Fruit fly (Drosophila melanogaster): Measurements from ENCODE around the gene stg1.

stg1 gene

DNA sequence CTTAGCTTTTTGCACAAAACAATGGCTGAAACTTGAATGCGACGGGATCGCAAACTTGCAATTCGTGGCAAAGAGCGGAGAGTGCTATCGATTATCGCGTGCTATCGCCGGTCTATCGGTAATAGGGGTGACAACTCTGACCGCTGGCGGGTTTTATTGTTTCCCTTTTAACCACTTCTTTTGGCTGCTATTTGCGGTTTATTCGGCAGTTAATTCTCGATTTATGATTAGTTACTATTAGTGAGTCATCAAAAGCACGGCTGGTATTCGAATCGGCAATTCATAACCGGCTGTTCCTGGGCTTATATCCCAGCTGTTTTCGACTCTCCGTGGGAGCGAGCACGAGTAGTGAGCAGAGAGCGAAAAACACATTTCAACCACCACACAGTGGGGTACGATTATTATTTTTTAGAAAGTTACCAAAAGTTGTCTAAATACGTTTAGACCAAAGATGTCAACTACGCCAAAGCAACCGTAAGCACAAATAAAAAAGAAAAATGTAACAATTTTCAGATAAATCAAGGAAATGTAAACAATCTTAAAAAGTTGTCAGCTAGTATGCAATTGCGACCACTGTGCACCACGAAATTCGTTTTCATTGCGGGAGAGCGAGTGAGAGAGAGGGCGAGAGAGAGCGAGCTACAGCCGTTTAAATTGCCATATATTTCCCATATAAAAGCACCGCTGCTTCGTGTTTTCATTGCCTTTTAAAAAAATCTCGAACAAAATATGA is 39.6 kb upstream of the stg1 start, which contains the start of the genes Stt3A and bves:
Gene Stt3A, minus strand, starts transcription at position 89 of the 733 bp plus-strand sequence.
Gene bves, plus strand, starts transcription at position 115 of the 733 bp plus-strand sequence.
- TF ChIP-seq tai (GFP tag; optimal IDR thresholded peaks at IDR 0.05): peak; percentile 96
- peak; percentile 98 for TF ChIP-seq sv (GFP tag; optimal IDR thresholded peaks at IDR 0.05)
- TF ChIP-seq Rel (GFP tag; optimal IDR thresholded peaks at IDR 0.05): peak; percentile 97
- peak; percentile 87 for TF ChIP-seq Rel (tag; optimal IDR thresholded peaks at IDR 0.05)
- peak; percentile 99 for TF ChIP-seq ey (GFP tag; optimal IDR thresholded peaks at IDR 0.05)
- TF ChIP-seq Myc (optimal IDR thresholded peaks at IDR 0.05): no peak
- TF ChIP-seq fru (GFP tag; optimal IDR thresholded peaks at IDR 0.05): peak; percentile 99
- TF ChIP-seq Mio (GFP tag; optimal IDR thresholded peaks at IDR 0.05): peak; percentile 91
- TF ChIP-seq dsf (GFP tag; optimal IDR thresholded peaks at IDR 0.05; ENCODE audit: borderline replicate concordance): peak; percentile 95
- peak; percentile 95 for TF ChIP-seq psq (GFP tag; optimal IDR thresholded peaks at IDR 0.05)
- no peak for TF ChIP-seq jim (GFP tag; optimal IDR thresholded peaks at IDR 0.05)
- peak; percentile 99 for TF ChIP-seq rgr (GFP tag; optimal IDR thresholded peaks at IDR 0.05)
- no peak for TF ChIP-seq Vsx2 (GFP tag; optimal IDR thresholded peaks at IDR 0.05; ENCODE audit: partially characterized antibody)
- peak; percentile 98 for TF ChIP-seq sage (GFP tag; optimal IDR thresholded peaks at IDR 0.05)
- no peak for TF ChIP-seq Dfd (GFP tag; optimal IDR thresholded peaks at IDR 0.05)
- no peak for TF ChIP-seq Hr78 (GFP tag; optimal IDR thresholded peaks at IDR 0.05)
- TF ChIP-seq brk (GFP tag; optimal IDR thresholded peaks at IDR 0.05): peak; percentile 98
- TF ChIP-seq h (GFP tag; optimal IDR thresholded peaks at IDR 0.05): peak; percentile 99
- peak; percentile 99 for TF ChIP-seq Hnf4 (GFP tag; optimal IDR thresholded peaks at IDR 0.05)
- peak; percentile 94 for TF ChIP-seq CG9705 (GFP tag; optimal IDR thresholded peaks at IDR 0.05)
- peak; percentile 96 to 99 for TF ChIP-seq foxo (GFP tag; optimal IDR thresholded peaks at IDR 0.05)
- TF ChIP-seq dmrt93B (GFP tag; optimal IDR thresholded peaks at IDR 0.05): peak; percentile 94
- peak; percentile 99 for TF ChIP-seq br (GFP tag; optimal IDR thresholded peaks at IDR 0.05)
- TF ChIP-seq CrebA (GFP tag; optimal IDR thresholded peaks at IDR 0.05; ENCODE audit: borderline replicate concordance): no peak
- TF ChIP-seq Sp1 (GFP tag; optimal IDR thresholded peaks at IDR 0.05): peak; percentile 98
- no peak for TF ChIP-seq pan (optimal IDR thresholded peaks at IDR 0.05)
- TF ChIP-seq Jra (GFP tag; optimal IDR thresholded peaks at IDR 0.05): peak; percentile 96
- peak; percentile 97 for TF ChIP-seq HLH106 (tag; optimal IDR thresholded peaks at IDR 0.05)
- TF ChIP-seq CG32264 (GFP tag; optimal IDR thresholded peaks at IDR 0.05): peak; percentile 96
- no peak for TF ChIP-seq lola (GFP tag; optimal IDR thresholded peaks at IDR 0.05)
- TF ChIP-seq Dif (GFP tag; optimal IDR thresholded peaks at IDR 0.05; ENCODE audit: partially characterized antibody): peak; percentile 74
- peak; percentile 75 for TF ChIP-seq Hr83 (GFP tag; optimal IDR thresholded peaks at IDR 0.05; ENCODE audit: poor library complexity, severe bottlenecking)
- TF ChIP-seq woc (GFP tag; optimal IDR thresholded peaks at IDR 0.05): peak; percentile 99
- TF ChIP-seq OdsH (GFP tag; optimal IDR thresholded peaks at IDR 0.05): peak; percentile 99
- TF ChIP-seq dl (GFP tag; optimal IDR thresholded peaks at IDR 0.05; ENCODE audit: insufficient read depth in 1 of 2, partially characterized antibody in 2 of 2): peak; percentile 39 to 68
- TF ChIP-seq GATAd (GFP tag; optimal IDR thresholded peaks at IDR 0.05): peak; percentile 82

DNA sequence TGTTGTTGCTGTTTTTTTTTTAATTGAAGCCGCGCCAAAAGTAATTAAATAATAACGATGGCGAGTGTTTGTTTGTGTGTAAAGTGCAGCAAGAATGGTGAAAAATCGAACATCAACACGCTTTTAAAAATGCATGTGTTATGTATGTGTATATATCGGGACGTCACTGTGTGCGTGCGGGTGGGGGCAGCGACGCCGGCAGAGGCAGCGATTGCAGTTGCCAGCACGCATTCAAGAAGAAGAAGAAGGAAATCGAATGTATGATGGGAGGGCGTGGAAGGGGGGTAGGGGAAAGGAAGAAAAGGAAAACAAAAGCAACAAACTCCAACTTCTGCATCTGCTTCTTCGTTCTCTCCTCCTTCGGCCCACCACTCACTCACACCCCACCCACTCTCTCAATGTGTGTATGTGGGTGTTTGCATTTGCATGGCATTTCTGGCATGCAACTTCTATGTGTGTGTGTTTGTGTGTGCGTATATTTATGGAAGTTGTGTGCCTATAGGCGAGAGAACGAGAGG is 38.6 kb upstream of the stg1 start:
- TF ChIP-seq Myc (optimal IDR thresholded peaks at IDR 0.05): no peak
- no peak for TF ChIP-seq Dfd (GFP tag; optimal IDR thresholded peaks at IDR 0.05)
- TF ChIP-seq h (GFP tag; optimal IDR thresholded peaks at IDR 0.05): peak; percentile 23
- no peak for TF ChIP-seq Dif (GFP tag; optimal IDR thresholded peaks at IDR 0.05; ENCODE audit: partially characterized antibody)
- no peak for TF ChIP-seq rgr (GFP tag; optimal IDR thresholded peaks at IDR 0.05)
- TF ChIP-seq dl (GFP tag; optimal IDR thresholded peaks at IDR 0.05; ENCODE audit: insufficient read depth in 1 of 2, partially characterized antibody in 2 of 2): no peak
- no peak for TF ChIP-seq woc (GFP tag; optimal IDR thresholded peaks at IDR 0.05)
- TF ChIP-seq brk (GFP tag; optimal IDR thresholded peaks at IDR 0.05): no peak
- no peak for TF ChIP-seq Jra (GFP tag; optimal IDR thresholded peaks at IDR 0.05)
- TF ChIP-seq Vsx2 (GFP tag; optimal IDR thresholded peaks at IDR 0.05; ENCODE audit: partially characterized antibody): no peak
- TF ChIP-seq Sp1 (GFP tag; optimal IDR thresholded peaks at IDR 0.05): no peak
- TF ChIP-seq CG32264 (GFP tag; optimal IDR thresholded peaks at IDR 0.05): no peak
- no peak for TF ChIP-seq lola (GFP tag; optimal IDR thresholded peaks at IDR 0.05)
- no peak for TF ChIP-seq Abd-B (GFP tag; optimal IDR thresholded peaks at IDR 0.05)
- no peak for TF ChIP-seq dsf (GFP tag; optimal IDR thresholded peaks at IDR 0.05; ENCODE audit: borderline replicate concordance)
- no peak for TF ChIP-seq fru (GFP tag; optimal IDR thresholded peaks at IDR 0.05)
- TF ChIP-seq Hr83 (GFP tag; optimal IDR thresholded peaks at IDR 0.05; ENCODE audit: poor library complexity, severe bottlenecking): no peak
- TF ChIP-seq Hr78 (GFP tag; optimal IDR thresholded peaks at IDR 0.05): no peak
- TF ChIP-seq dmrt93B (GFP tag; optimal IDR thresholded peaks at IDR 0.05): no peak
- TF ChIP-seq HLH106 (tag; optimal IDR thresholded peaks at IDR 0.05): peak; percentile 3
- TF ChIP-seq OdsH (GFP tag; optimal IDR thresholded peaks at IDR 0.05): no peak
- no peak for TF ChIP-seq br (GFP tag; optimal IDR thresholded peaks at IDR 0.05)
- TF ChIP-seq usp (GFP tag; optimal IDR thresholded peaks at IDR 0.05): no peak
- no peak for TF ChIP-seq CrebA (GFP tag; optimal IDR thresholded peaks at IDR 0.05; ENCODE audit: borderline replicate concordance)
- TF ChIP-seq pan (optimal IDR thresholded peaks at IDR 0.05): no peak
- TF ChIP-seq GATAd (GFP tag; optimal IDR thresholded peaks at IDR 0.05): no peak
- peak; percentile 40 for TF ChIP-seq jim (GFP tag; optimal IDR thresholded peaks at IDR 0.05)
- no peak for TF ChIP-seq CG9705 (GFP tag; optimal IDR thresholded peaks at IDR 0.05)
- no peak for TF ChIP-seq ey (GFP tag; optimal IDR thresholded peaks at IDR 0.05)
- no peak for TF ChIP-seq Rel (GFP tag; optimal IDR thresholded peaks at IDR 0.05)
- TF ChIP-seq Rel (tag; optimal IDR thresholded peaks at IDR 0.05): peak; percentile 64
- no peak for TF ChIP-seq foxo (GFP tag; optimal IDR thresholded peaks at IDR 0.05)
- no peak for TF ChIP-seq tai (GFP tag; optimal IDR thresholded peaks at IDR 0.05)
- no peak for TF ChIP-seq Hnf4 (GFP tag; optimal IDR thresholded peaks at IDR 0.05)
- TF ChIP-seq N (GFP tag; optimal IDR thresholded peaks at IDR 0.05): no peak
- no peak for TF ChIP-seq sage (GFP tag; optimal IDR thresholded peaks at IDR 0.05)
- peak; percentile 60 for TF ChIP-seq psq (GFP tag; optimal IDR thresholded peaks at IDR 0.05)
- TF ChIP-seq sv (GFP tag; optimal IDR thresholded peaks at IDR 0.05): no peak
- TF ChIP-seq Mio (GFP tag; optimal IDR thresholded peaks at IDR 0.05): no peak

Measured in whole organism, wandering third instar larva.